Fruit fly (Drosophila melanogaster) ovary, adult (tissue): ENCODE measurements around the gene tobi.

Experiments
- CG17801 ChIP-seq: fragments of 200-800 bp; optimal IDR thresholded peaks from 2 replicates; lab custom pipeline; 2019; ENCODE audit warnings: missing biosample characterization, mild to moderate bottlenecking, missing genetic modification characterization, moderate library complexity; ENCODE audit not compliant: partially characterized antibody

Gene tobi

dm6 chr3R:25313771-25314170 is 33.0 kb downstream of the tobi start, which contains the start of gene CG31087:
Gene CG31087 (minus strand): TSS chr3R:25313833.
- no peak for TF ChIP-seq CG17801 (GFP tag; lab: Kevin White, UChicago)

DNA sequence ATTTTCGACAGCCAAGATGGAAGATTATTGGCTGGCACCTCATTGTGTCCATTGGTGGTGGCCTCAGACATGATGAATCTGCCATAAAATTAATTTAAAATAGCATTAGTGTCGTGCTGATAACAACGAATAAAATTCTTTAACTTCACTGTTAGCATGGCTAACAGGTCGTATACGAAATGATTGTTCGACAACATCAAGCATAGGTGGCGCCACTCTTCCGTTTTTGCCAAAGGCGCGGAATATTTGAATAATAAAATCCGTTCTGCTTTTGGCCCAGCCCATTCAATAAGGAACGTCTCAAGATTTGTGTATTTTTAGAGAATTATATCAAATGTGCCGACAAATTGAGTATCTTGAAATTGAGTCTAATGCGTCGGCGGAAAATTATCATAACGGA is 34.1 kb downstream of the tobi start:
- TF ChIP-seq CG17801 (GFP tag; lab: Kevin White, UChicago) = no peak

dm6 chr3R:25310843-25311242 is 35.9 kb downstream of the tobi start, which contains the start of gene CG31099:
Gene CG31099 (minus strand): TSS chr3R:25310943.
- no peak for TF ChIP-seq CG17801 (GFP tag; lab: Kevin White, UChicago)

DNA sequence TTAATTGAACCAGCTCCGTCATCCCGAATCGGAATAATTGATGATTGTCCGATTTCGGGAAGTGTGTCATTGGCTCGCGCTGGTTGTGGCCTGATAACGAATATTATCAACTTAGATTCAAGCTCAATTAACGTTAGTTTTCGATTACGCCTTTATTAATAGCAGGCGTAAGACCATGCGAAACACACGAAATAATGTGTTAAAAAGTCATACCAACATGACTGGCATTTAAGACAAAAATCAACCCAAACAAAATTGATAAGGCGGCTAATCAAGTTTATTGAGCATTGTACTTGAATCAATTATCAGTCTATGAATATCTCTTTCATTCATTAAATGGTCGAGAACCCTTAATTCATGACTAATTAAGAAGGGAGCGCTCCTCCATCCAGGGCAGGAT is 37.5 kb downstream of the tobi start:
- TF ChIP-seq CG17801 (GFP tag; lab: Kevin White, UChicago) = no peak

DNA sequence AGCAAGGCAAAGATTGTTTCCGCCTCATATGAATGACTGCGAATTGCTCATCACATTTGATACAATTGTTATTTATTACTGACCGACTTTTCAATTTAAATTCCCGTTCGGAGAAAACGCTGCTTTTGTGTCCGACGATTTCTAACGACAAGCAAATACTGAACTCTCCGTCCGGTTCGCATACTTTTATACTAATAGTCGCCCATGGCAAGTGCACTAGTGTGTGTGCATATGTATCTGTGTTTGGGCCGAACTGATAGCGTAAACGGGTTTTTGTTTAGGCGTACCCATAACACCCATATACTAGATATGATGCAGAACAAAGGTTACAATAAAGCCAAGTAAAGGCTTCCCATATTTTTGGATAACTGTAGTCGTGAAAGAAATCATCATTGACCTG is 38.5 kb downstream of the tobi start, which contains the start of gene CG10550:
Gene CG10550, minus strand, starts transcription at position 164 of the 400 bp plus-strand sequence.
- TF ChIP-seq CG17801 (GFP tag; lab: Kevin White, UChicago) = no peak

DNA sequence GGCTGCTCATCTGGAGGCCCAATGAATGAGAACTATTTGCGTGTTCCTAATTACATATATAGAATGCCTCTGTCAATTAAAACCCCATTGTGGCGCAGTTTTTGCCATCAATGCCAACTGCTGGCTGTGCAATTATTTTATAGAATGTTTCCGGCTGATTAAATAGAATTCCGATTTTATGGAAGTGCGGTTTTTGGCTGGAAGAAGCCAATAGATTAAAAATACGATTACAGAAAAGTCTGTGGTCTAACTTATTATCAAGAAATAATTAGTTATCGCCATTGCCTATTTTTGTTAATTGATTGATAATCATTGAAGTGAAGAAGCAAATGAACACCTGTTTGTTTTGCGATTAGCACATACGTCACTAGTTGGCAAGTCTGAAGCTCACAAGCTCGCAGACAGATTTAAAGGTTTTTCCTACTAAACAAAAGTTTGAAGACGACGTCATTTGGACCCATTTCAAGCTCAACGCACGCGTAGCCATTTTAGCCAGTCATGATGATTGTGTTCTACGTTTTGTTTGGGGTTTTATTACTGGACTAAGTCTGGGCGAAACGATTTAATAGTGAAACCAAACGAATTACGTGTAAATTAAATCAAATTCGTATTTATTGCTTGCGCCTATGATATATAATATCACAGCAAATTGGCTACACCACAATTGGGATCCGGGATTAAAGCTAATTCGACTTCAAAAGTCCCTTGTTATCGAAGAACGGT is 40.7 kb downstream of the tobi start:
- TF ChIP-seq CG17801 (GFP tag; lab: Kevin White, UChicago) = no peak

dm6 chr3R:25303857-25304440 is 42.8 kb downstream of the tobi start, which contains the start of gene CG31436:
Gene CG31436 (plus strand): TSS chr3R:25304137.
- TF ChIP-seq CG17801 (GFP tag; lab: Kevin White, UChicago) = peak; percentile 3

dm6 chr3R:25302239-25302638 is 44.5 kb downstream of the tobi start, which contains the start of gene CG31370:
Gene CG31370 (plus strand): TSS chr3R:25302464.
- TF ChIP-seq CG17801 (GFP tag; lab: Kevin White, UChicago) = no peak

dm6 chr3R:25300575-25300974 is 46.1 kb downstream of the tobi start, which contains the start of gene CG13659:
Gene CG13659 (plus strand): TSS chr3R:25300891.
- TF ChIP-seq CG17801 (GFP tag; lab: Kevin White, UChicago) = no peak

DNA sequence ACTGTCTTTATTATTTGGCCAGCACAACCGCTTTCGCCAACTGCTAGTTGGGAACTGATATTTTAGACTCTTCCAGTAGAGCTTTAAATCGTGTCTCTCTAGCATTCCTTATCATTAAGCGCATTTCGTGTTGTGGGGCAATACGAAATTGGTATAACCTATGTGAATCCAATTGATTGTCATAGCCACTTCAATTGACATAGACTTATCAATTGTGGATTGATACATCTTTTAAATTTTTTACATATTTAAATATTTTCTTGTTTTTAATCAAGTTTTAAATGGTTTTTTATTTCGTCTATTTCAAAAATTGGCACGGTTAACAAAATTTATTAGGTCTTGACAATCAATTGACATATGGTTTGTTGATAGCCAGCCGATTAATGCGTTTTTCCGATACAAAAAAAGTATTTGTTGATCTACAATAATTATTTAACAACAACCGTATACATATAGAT is 47.2 kb downstream of the tobi start, which contains the start of gene CG31288:
Gene CG31288, minus strand, starts transcription at position 51 of the 458 bp plus-strand sequence.
- TF ChIP-seq CG17801 (GFP tag; lab: Kevin White, UChicago) = no peak

- no peak for TF ChIP-seq CG17801 (GFP tag; lab: Kevin White, UChicago)
These were observed 49.0 kb downstream of the tobi start, which contains the start of gene CG31097 for dm6 chr3R:25297678-25298077. Gene CG31097 (minus strand): TSS chr3R:25297778.

DNA sequence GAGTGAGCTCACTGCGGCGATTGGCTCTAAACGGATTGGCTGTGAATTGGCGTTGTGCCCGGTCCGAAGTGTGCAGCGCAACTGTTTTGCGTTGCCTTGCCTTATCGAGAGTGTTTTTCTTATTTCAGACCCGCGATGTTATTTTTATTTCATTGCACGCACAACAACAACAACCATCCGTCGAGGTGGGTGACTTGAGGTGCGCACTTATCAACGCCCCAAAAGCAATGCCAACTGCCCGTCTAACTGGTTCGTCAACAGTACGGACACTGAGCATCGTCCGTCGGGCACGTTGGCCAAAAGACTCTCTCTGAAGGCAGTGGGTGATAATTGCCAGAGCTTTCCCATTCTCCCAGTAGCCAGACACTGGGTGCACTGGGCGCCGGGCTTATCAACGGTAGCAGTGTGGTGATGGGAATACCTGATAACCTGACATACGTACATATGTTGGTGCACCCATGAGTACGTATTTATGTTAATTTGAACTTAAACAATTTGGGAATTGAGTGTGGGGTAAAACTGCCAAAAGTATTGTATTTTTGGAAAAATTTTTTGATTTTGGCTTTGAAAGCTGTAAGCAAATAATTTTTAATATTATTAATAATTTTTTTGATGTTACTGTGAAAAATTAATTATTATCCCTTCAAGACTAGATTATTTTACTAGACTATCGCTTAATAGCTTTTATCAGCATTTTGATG is 51.3 kb downstream of the tobi start, which contains the start of gene CG31102:
Gene CG31102, minus strand, starts transcription at position 275 of the 701 bp plus-strand sequence.
- TF ChIP-seq CG17801 (GFP tag; lab: Kevin White, UChicago) = no peak
